Fruit fly (Drosophila melanogaster): ENCODE results near the gene CG15734.

The CG15734 gene

DNA sequence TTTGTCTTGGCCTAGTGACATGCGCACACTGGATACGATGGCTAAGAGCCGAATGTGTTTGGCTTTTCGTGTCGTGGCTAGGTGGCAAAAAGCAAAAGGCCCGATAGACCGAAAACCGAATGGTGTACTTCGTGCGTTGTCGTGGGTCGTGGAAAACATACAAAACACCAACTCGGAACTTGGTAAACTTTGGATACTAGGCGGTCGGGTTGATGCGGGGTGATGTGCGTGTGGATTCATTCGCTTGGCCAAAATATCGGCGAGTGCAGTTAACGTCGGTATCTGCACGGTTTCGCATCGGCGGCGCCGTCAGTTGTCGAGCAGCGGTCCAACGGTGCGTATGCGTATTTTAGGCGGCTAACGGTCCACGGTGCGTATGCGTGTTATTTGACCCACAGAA, 41.2 kb upstream of the CG15734 start (continued):
- TF ChIP-seq Oli (tag; optimal IDR thresholded peaks at IDR 0.05) = no peak
- no peak for TF ChIP-seq CG6683 (GFP tag; optimal IDR thresholded peaks at IDR 0.05)
- TF ChIP-seq exex (tag; optimal IDR thresholded peaks at IDR 0.05) = no peak
- no peak for TF ChIP-seq Hr78 (GFP tag; optimal IDR thresholded peaks at IDR 0.05)
- TF ChIP-seq row (GFP tag; IDR thresholded peaks at IDR 0.05) = no peak
- TF ChIP-seq Deaf1 (tag; optimal IDR thresholded peaks at IDR 0.05) = peak; percentile 98
- no peak for TF ChIP-seq ken (GFP tag; IDR thresholded peaks at IDR 0.05)

DNA sequence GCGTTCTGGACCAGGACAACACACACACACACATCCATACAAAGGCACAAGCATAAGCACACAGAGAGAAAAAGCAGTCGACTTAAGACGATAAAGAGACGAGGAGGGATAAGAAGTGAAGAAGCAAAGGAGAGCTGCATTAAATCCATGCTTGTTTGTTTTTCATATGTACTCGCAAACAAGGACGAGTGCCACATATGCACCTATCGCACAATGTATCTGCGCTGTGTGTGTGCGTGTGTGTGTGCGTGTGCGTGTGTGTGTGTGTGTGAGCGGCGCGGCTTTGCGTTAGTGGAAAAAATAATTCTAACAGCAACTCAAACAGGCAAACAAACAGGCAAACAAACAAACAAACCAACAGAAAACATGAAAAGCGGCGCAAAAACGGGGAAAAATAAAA, 32.5 kb upstream of the CG15734 start:
- TF ChIP-seq NfI (GFP tag; optimal IDR thresholded peaks at IDR 0.05) (no peak), CG5953 (GFP tag; IDR thresholded peaks at IDR 0.05) (no peak), Usf (GFP tag; optimal IDR thresholded peaks at IDR 0.05) (no peak), CG16863 (GFP tag; optimal IDR thresholded peaks at IDR 0.05) (no peak), Opbp (GFP tag; IDR thresholded peaks at IDR 0.05; ENCODE audit: partially characterized antibody) (no peak), Med (GFP tag) (no peak), CG4404 (GFP tag; IDR thresholded peaks at IDR 0.05) (no peak), ftz-f1 (GFP tag; optimal IDR thresholded peaks at IDR 0.05) (no peak), CG15696 (tag; optimal IDR thresholded peaks at IDR 0.05) (peak; percentile 50), Hr39 (optimal IDR thresholded peaks at IDR 0.05) (peak; percentile 50), Spps (tag; optimal IDR thresholded peaks at IDR 0.05) (no peak), sim (GFP tag; IDR thresholded peaks at IDR 0.05) (no peak), Hmx (GFP tag; optimal IDR thresholded peaks at IDR 0.05) (no peak), Gug (GFP tag; IDR thresholded peaks at IDR 0.05) (no peak), az2 (GFP tag; optimal IDR thresholded peaks at IDR 0.05) (no peak), CG6689 (GFP tag; IDR thresholded peaks at IDR 0.05) (no peak), CG7987 (GFP tag; optimal IDR thresholded peaks at IDR 0.05) (no peak), fd102C (GFP tag; optimal IDR thresholded peaks at IDR 0.05) (peak; percentile 65), lab (GFP tag; optimal IDR thresholded peaks at IDR 0.05) (no peak), Dek (tag; optimal IDR thresholded peaks at IDR 0.05) (no peak), ase (GFP tag; IDR thresholded peaks at IDR 0.05) (no peak), emc (GFP tag; optimal IDR thresholded peaks at IDR 0.05) (no peak), CG3407 (GFP tag; optimal IDR thresholded peaks at IDR 0.05) (no peak), Oli (tag; optimal IDR thresholded peaks at IDR 0.05) (no peak), CG3281 (GFP tag; optimal IDR thresholded peaks at IDR 0.05) (no peak), Nf-YC (tag; optimal IDR thresholded peaks at IDR 0.05) (no peak), cas (GFP tag; IDR thresholded peaks at IDR 0.05) (no peak)

DNA sequence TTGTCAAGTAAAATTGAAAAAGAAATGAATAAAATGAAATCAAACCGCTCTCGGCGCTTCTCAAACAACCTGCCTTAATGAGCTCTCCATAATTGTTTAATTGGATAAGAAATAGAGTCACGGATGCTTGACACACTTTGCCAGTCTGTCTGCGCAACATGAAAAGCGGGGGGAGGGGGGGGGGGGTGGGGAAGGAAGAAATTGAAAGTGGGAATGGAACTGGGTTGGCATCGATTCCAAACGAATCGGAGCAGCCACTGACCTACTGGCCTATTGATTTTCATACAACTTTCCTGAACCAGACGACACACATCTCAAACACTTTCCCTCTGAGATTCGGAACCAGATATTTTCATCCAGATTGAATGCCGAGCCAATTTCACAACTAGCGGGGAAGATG, 20.1 kb upstream of the CG15734 start, which contains the start of gene CG2750:
CG2750 (plus strand) TSS at position 301 of the 400 bp plus-strand sequence.
- no peak for TF ChIP-seq Hr3 (GFP tag; optimal IDR thresholded peaks at IDR 0.05)
- TF ChIP-seq ato (GFP tag; IDR thresholded peaks at IDR 0.05; ENCODE audit: partially characterized antibody) = no peak
- no peak for TF ChIP-seq CG15011 (GFP tag; optimal IDR thresholded peaks at IDR 0.05)
- TF ChIP-seq lbe (GFP tag; optimal IDR thresholded peaks at IDR 0.05) = no peak
- no peak for TF ChIP-seq Bgb (GFP tag; IDR thresholded peaks at IDR 0.05; ENCODE audit: partially characterized antibody)

DNA sequence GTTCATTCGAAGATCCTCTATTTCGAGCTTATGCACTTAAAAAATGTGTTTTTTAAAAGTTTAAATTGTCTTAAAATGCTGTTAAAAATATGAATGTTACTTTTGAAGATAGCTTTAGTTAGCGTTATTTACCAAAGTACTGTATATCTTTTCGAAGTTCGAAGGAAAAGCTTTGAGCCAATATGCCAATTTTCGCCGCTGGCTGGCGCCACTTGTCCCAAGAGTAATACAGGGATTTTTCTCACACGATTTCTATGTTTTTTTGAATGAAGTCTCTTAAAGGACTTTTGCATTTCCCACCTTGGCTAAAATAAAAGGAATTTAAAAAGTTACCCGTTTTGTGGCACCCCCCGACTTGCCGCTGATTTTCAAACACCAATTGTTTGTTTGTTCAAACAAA, 17.4 kb upstream of the CG15734 start:
- TF ChIP-seq CG7556 (GFP tag; optimal IDR thresholded peaks at IDR 0.05) (no peak), CTCF (GFP tag; optimal IDR thresholded peaks at IDR 0.05) (peak; percentile 84)

Data from whole organism, embryonic.